Fruit fly (Drosophila melanogaster) S2 (cell line): ENCODE measurements around the gene Nplp3.

Source experiments
- CG8478 ChIP-seq: fragments of >200 bp; optimal IDR thresholded peaks from 2 replicates; lab custom pipeline; 2018
- CTCF ChIP-seq, 2 experiments: fragments of >200 bp; optimal IDR thresholded peaks; 2 replicates each; lab custom pipeline; 2018

dm6 chr3L:16333013-16333412 is 15.2 kb downstream of the Nplp3 start, which contains the start of gene CG13056:
- TF ChIP-seq CG8478 (lab: Kevin White, UChicago) (no peak), CTCF (optimal IDR thresholded peaks at IDR 0.05; lab: Kevin White, UChicago) (no peak)
